Fruit fly (Drosophila melanogaster) whole organism, embryonic: ENCODE data around the gene Hsp22.
A peak's percentile ranks its signal among the peaks of the same experiment; 100 is the strongest.

Source experiments
- ATbp ChIP-seq: fragments of 200-800 bp; sonication (Bioruptor generic); optimal IDR thresholded peaks from 2 replicates; lab custom pipeline; 2017; ENCODE audit warnings: missing biosample characterization, mild to moderate bottlenecking, missing genetic modification characterization, missing genetic modification reagents
- Atf6 ChIP-seq: fragments of 200-800 bp; sonication (Bioruptor generic); IDR thresholded peaks from 2 replicates; pipeline ENCODE4 v1.3.6; 2022; ENCODE audit warnings: missing biosample characterization, missing genetic modification characterization
- CG10147 ChIP-seq: fragments of 200-800 bp; sonication (Bioruptor generic); optimal IDR thresholded peaks from 2 replicates; lab custom pipeline; 2019; ENCODE audit warnings: missing biosample characterization, mild to moderate bottlenecking, missing genetic modification characterization, moderate library complexity
- CG11504 ChIP-seq: fragments of 200-800 bp; sonication (Bioruptor generic); optimal IDR thresholded peaks from 3 replicates; lab custom pipeline; 2019; ENCODE audit warnings: missing biosample characterization, mild to moderate bottlenecking, missing genetic modification characterization, moderate library complexity
- CG12219 ChIP-seq: fragments of 200-800 bp; sonication (Bioruptor generic); optimal IDR thresholded peaks from 3 replicates; lab custom pipeline; 2018; ENCODE audit warnings: missing biosample characterization, mild to moderate bottlenecking, missing genetic modification characterization
- CG12942 ChIP-seq: fragments of 200-800 bp; sonication (Bioruptor generic); optimal IDR thresholded peaks from 3 replicates; lab custom pipeline; 2016; ENCODE audit warnings: missing biosample characterization, missing genetic modification characterization
- CG13287 ChIP-seq: fragments of 200-800 bp; sonication (Bioruptor generic); IDR thresholded peaks from 2 replicates; pipeline ENCODE4 v1.3.6; 2022; ENCODE audit warnings: missing biosample characterization, missing genetic modification characterization; ENCODE audit not compliant: partially characterized antibody
- CG13296 ChIP-seq: fragments of 200-800 bp; sonication (Bioruptor generic); optimal IDR thresholded peaks from 3 replicates; lab custom pipeline; 2018; ENCODE audit warnings: missing biosample characterization, mild to moderate bottlenecking, missing genetic modification characterization
- CG14441 ChIP-seq: fragments of 200-800 bp; sonication (Bioruptor generic); IDR thresholded peaks from 2 replicates; pipeline ENCODE4 v1.3.6; 2022; ENCODE audit warnings: missing biosample characterization, missing genetic modification characterization
- CG15269 ChIP-seq: fragments of 200-800 bp; sonication (Bioruptor generic); optimal IDR thresholded peaks from 2 replicates; lab custom pipeline; 2018; ENCODE audit warnings: missing biosample characterization, mild to moderate bottlenecking, missing genetic modification characterization, moderate library complexity
- CG16779 ChIP-seq: fragments of 200-800 bp; sonication (Bioruptor generic); IDR thresholded peaks from 2 replicates; pipeline ENCODE4 v1.3.6; 2022; ENCODE audit warnings: missing biosample characterization, missing genetic modification characterization
- CG16863 ChIP-seq: fragments of 200-800 bp; sonication (Bioruptor generic); optimal IDR thresholded peaks from 3 replicates; lab custom pipeline; 2016; ENCODE audit warnings: missing biosample characterization, missing genetic modification characterization
- CG17912 ChIP-seq: fragments of 200-800 bp; sonication (Bioruptor generic); optimal IDR thresholded peaks from 2 replicates; lab custom pipeline; 2018; ENCODE audit warnings: missing biosample characterization, mild to moderate bottlenecking, missing genetic modification characterization
- CG31388 ChIP-seq: fragments of 200-800 bp; sonication (Bioruptor generic); optimal IDR thresholded peaks from 2 replicates; lab custom pipeline; 2016; ENCODE audit warnings: missing biosample characterization, missing genetic modification characterization
- CG32532 ChIP-seq: fragments of 200-800 bp; sonication (Bioruptor generic); IDR thresholded peaks from 2 replicates; pipeline ENCODE4 v1.3.6; 2022; ENCODE audit warnings: missing biosample characterization, missing genetic modification characterization
- CG3995 ChIP-seq: fragments of 200-800 bp; sonication (Bioruptor generic); optimal IDR thresholded peaks from 3 replicates; lab custom pipeline; 2016; ENCODE audit warnings: missing biosample characterization, missing genetic modification characterization
- CG7357 ChIP-seq: fragments of 200-800 bp; sonication (Bioruptor generic); IDR thresholded peaks from 3 replicates; pipeline ENCODE4 v1.3.6; 2022; ENCODE audit warnings: missing biosample characterization, missing genetic modification characterization
- CG7987 ChIP-seq: fragments of 200-800 bp; sonication (Bioruptor generic); optimal IDR thresholded peaks from 2 replicates; lab custom pipeline; 2018; ENCODE audit warnings: missing biosample characterization, mild to moderate bottlenecking, missing genetic modification characterization, moderate library complexity
- CG8290 ChIP-seq, 3 experiments: fragments of 200-800 bp; sonication (Bioruptor generic); optimal IDR thresholded peaks; 2 replicates each; lab custom pipeline; 2016 to 2019; ENCODE audit warnings: missing biosample characterization in 3 of 3, missing genetic modification characterization in 3 of 3, mild to moderate bottlenecking in 2 of 3, moderate library complexity in 1 of 3
- CG9932 ChIP-seq: fragments of 200-800 bp; sonication (Bioruptor generic); IDR thresholded peaks from 2 replicates; pipeline ENCODE4 v1.3.6; 2022; ENCODE audit warnings: missing biosample characterization, missing genetic modification characterization
- D19A ChIP-seq: fragments of 200-800 bp; optimal IDR thresholded peaks from 3 replicates; lab custom pipeline; 2019; ENCODE audit warnings: missing biosample characterization, mild to moderate bottlenecking, missing genetic modification characterization, moderate library complexity
- Deaf1 ChIP-seq: fragments of 200-800 bp; optimal IDR thresholded peaks from 3 replicates; lab custom pipeline; 2019; ENCODE audit warnings: missing biosample characterization, mild to moderate bottlenecking, missing genetic modification characterization, moderate library complexity
- Dref ChIP-seq: fragments of 200-800 bp; sonication (Bioruptor generic); IDR thresholded peaks from 2 replicates; pipeline ENCODE4 v1.3.6; 2022; ENCODE audit warnings: missing biosample characterization, missing genetic modification characterization
- Fer1 ChIP-seq: fragments of 200-800 bp; sonication (Bioruptor generic); optimal IDR thresholded peaks from 2 replicates; lab custom pipeline; 2017; ENCODE audit warnings: missing biosample characterization, mild to moderate bottlenecking, missing genetic modification characterization
- Hr39 ChIP-seq: fragments of >200 bp; optimal IDR thresholded peaks from 2 replicates; lab custom pipeline; 2017
- Hr51 ChIP-seq, 2 experiments: fragments of 200-800 bp; sonication (Bioruptor generic); optimal IDR thresholded peaks; 2 replicates in 1 of 2; 3 replicates in 1 of 2; lab custom pipeline; 2016 to 2018; ENCODE audit warnings: missing biosample characterization in 2 of 2, missing genetic modification characterization in 2 of 2, mild to moderate bottlenecking in 1 of 2, moderate library complexity in 1 of 2
- Med ChIP-seq: fragments of 200-800 bp; sonication (Bioruptor generic); peaks from one replicate; lab custom pipeline; 2016; ENCODE audit warnings: missing biosample characterization, missing genetic modification characterization, mild to moderate bottlenecking, inconsistent platforms, moderate library complexity
- NC2β ChIP-seq: fragments of 200-800 bp; sonication (Bioruptor generic); optimal IDR thresholded peaks from 2 replicates; lab custom pipeline; 2016; ENCODE audit warnings: missing biosample characterization, missing genetic modification characterization
- NfI ChIP-seq: fragments of 200-800 bp; sonication (Bioruptor generic); optimal IDR thresholded peaks from 3 replicates; lab custom pipeline; 2018; ENCODE audit warnings: missing biosample characterization, mild to moderate bottlenecking, missing genetic modification characterization, moderate library complexity
- Taf1 ChIP-seq: fragments of 200-800 bp; sonication (Bioruptor generic); IDR thresholded peaks from 2 replicates; pipeline ENCODE4 v1.3.6; 2022; ENCODE audit warnings: missing biosample characterization, missing genetic modification characterization
- Trl ChIP-seq, 3 experiments: fragments of >200 bp in 2 of 3; fragments of 200-800 bp in 1 of 3; sonication (Bioruptor generic) in 1 of 3; optimal IDR thresholded peaks; 2 replicates in 1 of 3; 3 replicates in 2 of 3; lab custom pipeline; 2016 to 2017; ENCODE audit warnings: missing biosample characterization in 1 of 3, missing genetic modification characterization in 1 of 3
- aop ChIP-seq: fragments of 200-800 bp; sonication (Bioruptor generic); IDR thresholded peaks from 2 replicates; pipeline ENCODE4 v1.3.6; 2022; ENCODE audit warnings: missing biosample characterization, missing genetic modification characterization
- cad ChIP-seq: fragments of >200 bp; optimal IDR thresholded peaks from 2 replicates; lab custom pipeline; 2017; ENCODE audit warnings: missing biosample characterization, missing genetic modification characterization
- cg ChIP-seq: fragments of 200-800 bp; sonication (Bioruptor generic); optimal IDR thresholded peaks from 3 replicates; lab custom pipeline; 2019; ENCODE audit warnings: missing biosample characterization, mild to moderate bottlenecking, missing genetic modification characterization, moderate library complexity
- chinmo ChIP-seq: fragments of 200-800 bp; sonication (Bioruptor generic); IDR thresholded peaks from 4 replicates; pipeline ENCODE4 v1.3.6; 2022; ENCODE audit warnings: missing biosample characterization, missing genetic modification characterization; ENCODE audit not compliant: partially characterized antibody
- corto ChIP-seq: fragments of 200-800 bp; sonication (Bioruptor generic); optimal IDR thresholded peaks from 2 replicates; lab custom pipeline; 2016; ENCODE audit warnings: missing biosample characterization, mild to moderate bottlenecking, missing genetic modification characterization, moderate library complexity
- dan ChIP-seq: fragments of 200-800 bp; sonication (Bioruptor generic); IDR thresholded peaks from 2 replicates; pipeline ENCODE4 v1.3.6; 2022; ENCODE audit warnings: missing biosample characterization, missing genetic modification characterization
- dysf ChIP-seq: fragments of 200-800 bp; sonication (Bioruptor generic); IDR thresholded peaks from 3 replicates; pipeline ENCODE4 v1.3.6; 2022; ENCODE audit warnings: missing biosample characterization, missing genetic modification characterization
- fru ChIP-seq: fragments of >200 bp; optimal IDR thresholded peaks from 2 replicates; lab custom pipeline; 2017
- gsb-n ChIP-seq: fragments of 200-800 bp; sonication (Bioruptor generic); optimal IDR thresholded peaks from 3 replicates; lab custom pipeline; 2018; ENCODE audit warnings: missing biosample characterization, mild to moderate bottlenecking, missing genetic modification characterization
- gt ChIP-seq: fragments of 200-800 bp; sonication (Bioruptor generic); IDR thresholded peaks from 2 replicates; pipeline ENCODE4 v1.3.6; 2022; ENCODE audit warnings: missing biosample characterization, missing genetic modification characterization
- hkb ChIP-seq, 2 experiments: fragments of 200-800 bp in 1 of 2; fragments of >200 bp in 1 of 2; sonication (Bioruptor generic) in 1 of 2; IDR thresholded peaks in 1 of 2; optimal IDR thresholded peaks in 1 of 2; 2 replicates each; pipeline versions ENCODE4 v1.3.6 to Lab custom; 2017 to 2022; ENCODE audit warnings: missing biosample characterization in 1 of 2, missing genetic modification characterization in 1 of 2
- kay ChIP-seq: fragments of 200-800 bp; sonication (Bioruptor generic); optimal IDR thresholded peaks from 2 replicates; lab custom pipeline; 2016; ENCODE audit warnings: missing biosample characterization, missing genetic modification characterization
- oc ChIP-seq: fragments of 200-800 bp; sonication (Bioruptor generic); optimal IDR thresholded peaks from 2 replicates; lab custom pipeline; 2018; ENCODE audit warnings: missing biosample characterization, mild to moderate bottlenecking, missing genetic modification characterization, moderate library complexity
- odd ChIP-seq: fragments of 200-800 bp; sonication (Bioruptor generic); optimal IDR thresholded peaks from 2 replicates; lab custom pipeline; 2017; ENCODE audit warnings: missing biosample characterization, mild to moderate bottlenecking, missing genetic modification characterization
- shn ChIP-seq: fragments of 200-800 bp; sonication (Bioruptor generic); optimal IDR thresholded peaks from 3 replicates; lab custom pipeline; 2016; ENCODE audit warnings: missing biosample characterization, missing genetic modification characterization
- stwl ChIP-seq: fragments of 200-800 bp; sonication (Bioruptor generic); optimal IDR thresholded peaks from 3 replicates; lab custom pipeline; 2018; ENCODE audit warnings: missing biosample characterization, mild to moderate bottlenecking, missing genetic modification characterization, moderate library complexity
- vfl ChIP-seq: fragments of 200-800 bp; sonication (Bioruptor generic); optimal IDR thresholded peaks from 2 replicates; lab custom pipeline; 2016; ENCODE audit warnings: missing biosample characterization, missing genetic modification characterization

Gene Hsp22

dm6 chr3L:9340839-9341238 is 31.9 kb upstream of the Hsp22 start:
- TF ChIP-seq CG3995 (GFP tag; lab: Kevin White, UChicago): peak; percentile 15
- 0 out of 2 replicates have a peak, but pooled peaks have one; percentile 10 for TF ChIP-seq aop (GFP tag; lab: Robert Waterston, UW)
- TF ChIP-seq fru (lab: Kevin White, UChicago): no peak
- no peak for TF ChIP-seq cad (GFP tag; lab: Kevin White, UChicago)
- peak; percentile 62 for TF ChIP-seq CG15269 (tag; lab: Kevin White, UChicago)
- 0 out of 4 replicates have a peak, but pooled peaks have one; percentile 45 for TF ChIP-seq chinmo
- no peak for TF ChIP-seq D19A (tag; lab: Kevin White, UChicago)
- TF ChIP-seq ATbp: no peak
- peak; percentile 46 for TF ChIP-seq Deaf1 (tag; lab: Kevin White, UChicago)
- TF ChIP-seq CG8290 (GFP tag; optimal IDR thresholded peaks at IDR 0.05; lab: Kevin White, UChicago): no peak
- TF ChIP-seq CG8290 (tag; optimal IDR thresholded peaks at IDR 0.05; lab: Kevin White, UChicago): peak in 1 of 2 experiments; percentile 14
- TF ChIP-seq Atf6 (GFP tag; lab: Robert Waterston, UW): 0 out of 2 replicates have a peak, but pooled peaks have one; percentile 16
- TF ChIP-seq NfI (GFP tag; lab: Kevin White, UChicago): no peak
- peak; percentile 16 to 18 for TF ChIP-seq Trl (optimal IDR thresholded peaks at IDR 0.05; lab: Kevin White, UChicago)
- TF ChIP-seq Trl (GFP tag; optimal IDR thresholded peaks at IDR 0.05; lab: Kevin White, UChicago): no peak
- no peak for TF ChIP-seq CG16779 (GFP tag; lab: Robert Waterston, UW)
- TF ChIP-seq CG7987 (GFP tag; lab: Kevin White, UChicago): no peak
- TF ChIP-seq corto (GFP tag; lab: Kevin White, UChicago): no peak
- TF ChIP-seq NC2β: no peak
- TF ChIP-seq CG14441 (GFP tag; lab: Robert Waterston, UW): no peak
- no peak for TF ChIP-seq CG9932
- no peak for TF ChIP-seq CG31388
- TF ChIP-seq Med (GFP tag; lab: Kevin White, UChicago): peak; percentile 53
- TF ChIP-seq CG12219 (GFP tag; lab: Kevin White, UChicago): no peak
- TF ChIP-seq cg (GFP tag; lab: Kevin White, UChicago): peak; percentile 62
- TF ChIP-seq, all 482 proteins: peak for 10

dm6 chr3L:9343963-9344362 is 28.8 kb upstream of the Hsp22 start:
- TF ChIP-seq CG11504 (tag; lab: Kevin White, UChicago): no peak
- no peak for TF ChIP-seq Dref
- TF ChIP-seq CG7357 (GFP tag; lab: Robert Waterston, UW): no peak
- TF ChIP-seq gsb-n (tag; lab: Kevin White, UChicago): no peak
- no peak for TF ChIP-seq hkb (optimal IDR thresholded peaks at IDR 0.05; lab: Kevin White, UChicago)
- TF ChIP-seq hkb (GFP tag; IDR thresholded peaks at IDR 0.05; lab: Robert Waterston, UW): no peak
- TF ChIP-seq CG16863: no peak
- TF ChIP-seq Hr39: no peak
- TF ChIP-seq vfl: no peak
- TF ChIP-seq Fer1: no peak
- TF ChIP-seq CG12942: no peak
- TF ChIP-seq, all 482 proteins: peak for 0

- TF ChIP-seq stwl: peak; percentile 55
- TF ChIP-seq oc (tag; lab: Kevin White, UChicago): no peak
These were observed 27.6 kb upstream of the Hsp22 start for dm6 chr3L:9345157-9345556.

- TF ChIP-seq CG17912 (GFP tag; lab: Kevin White, UChicago) (no peak), kay (GFP tag; lab: Kevin White, UChicago) (peak; percentile 36), odd (GFP tag; lab: Kevin White, UChicago) (peak; percentile 6), Hr51 (GFP tag; optimal IDR thresholded peaks at IDR 0.05; lab: Kevin White, UChicago) (peak in 1 of 2 experiments; percentile 1), dan (GFP tag; lab: Robert Waterston, UW) (no peak), dysf (GFP tag; lab: Robert Waterston, UW) (no peak), CG32532 (0 out of 2 replicates have a peak, but pooled peaks have one; percentile 42), Taf1 (GFP tag; lab: Robert Waterston, UW) (0 out of 2 replicates have a peak, but pooled peaks have one; percentile 5), CG13287 (peak; percentile 37; the same call in 1 of the 2 replicates), shn (GFP tag; lab: Kevin White, UChicago) (no peak), CG13296 (GFP tag; lab: Kevin White, UChicago) (peak; percentile 29), CG10147 (peak; percentile 2), gt (GFP tag; lab: Robert Waterston, UW) (no peak)
These were observed 23.4 kb upstream of the Hsp22 start, which contains the start of gene PGRP-LF for dm6 chr3L:9349314-9349733. Gene PGRP-LF, plus strand, starts transcription at chr3L:9349609.
